Fruit fly (Drosophila melanogaster): ENCODE data around the gene CG13073.

dm6 chr3L:16173818-16174601 lies 43.1 kb downstream of the CG13073 start:
- TF ChIP-seq CTCF (optimal IDR thresholded peaks at IDR 0.05) (no peak), CG8478 (optimal IDR thresholded peaks at IDR 0.05) (no peak)

Measured in S2 (cell line).